Fruit fly (Drosophila melanogaster): ENCODE measurements around the gene Trax.

Gene Trax

dm6 chr3R:15361490-15361889 is at the start of gene Trax, which contains the start of gene Cog2:
Trax (plus strand) TSS chr3R:15361692.
Cog2 (minus strand) TSS chr3R:15361657.
- no peak for TF ChIP-seq CG15336 (GFP tag; IDR thresholded peaks at IDR 0.05)
- no peak for TF ChIP-seq CG6276 (GFP tag; optimal IDR thresholded peaks at IDR 0.05)
- no peak for TF ChIP-seq CG6163 (GFP tag; IDR thresholded peaks at IDR 0.05)
- no peak for TF ChIP-seq OdsH (GFP tag; optimal IDR thresholded peaks at IDR 0.05)
- no peak for TF ChIP-seq Gug (GFP tag; IDR thresholded peaks at IDR 0.05)
- TF ChIP-seq CG11294 (GFP tag; IDR thresholded peaks at IDR 0.05) = no peak
- TF ChIP-seq fd59A (GFP tag; optimal IDR thresholded peaks at IDR 0.05) = no peak
- TF ChIP-seq Lpt (GFP tag; optimal IDR thresholded peaks at IDR 0.05) = no peak
- TF ChIP-seq CG10669 (GFP tag; optimal IDR thresholded peaks at IDR 0.05) = no peak
- TF ChIP-seq CG11902 (GFP tag; optimal IDR thresholded peaks at IDR 0.05) = no peak
- TF ChIP-seq topi (GFP tag; optimal IDR thresholded peaks at IDR 0.05) = no peak
- TF ChIP-seq Met (GFP tag; optimal IDR thresholded peaks at IDR 0.05) = no peak
- no peak for TF ChIP-seq net (GFP tag; optimal IDR thresholded peaks at IDR 0.05)
- no peak for TF ChIP-seq eg (GFP tag; IDR thresholded peaks at IDR 0.05)
- no peak for TF ChIP-seq CG8119 (GFP tag; IDR thresholded peaks at IDR 0.05)

dm6 chr3R:15313836-15314235 is 47.7 kb upstream of the Trax start:
- no peak for TF ChIP-seq achi (GFP tag; optimal IDR thresholded peaks at IDR 0.05)
- TF ChIP-seq lz (GFP tag; optimal IDR thresholded peaks at IDR 0.05) = no peak
- TF ChIP-seq CG3032 (tag; optimal IDR thresholded peaks at IDR 0.05) = no peak
- TF ChIP-seq Ets21C (GFP tag; optimal IDR thresholded peaks at IDR 0.05) = no peak
- TF ChIP-seq Eip78C (GFP tag) = no peak
- no peak for TF ChIP-seq pdm3 (GFP tag; optimal IDR thresholded peaks at IDR 0.05)
- no peak for TF ChIP-seq Hr4 (GFP tag; optimal IDR thresholded peaks at IDR 0.05)

- TF ChIP-seq Blimp-1 (GFP tag; optimal IDR thresholded peaks at IDR 0.05) (peak; percentile 44), Smox (GFP tag; optimal IDR thresholded peaks at IDR 0.05) (no peak), Eip78C (GFP tag) (peak; percentile 34)
Measured at dm6 chr3R:15316326-15316725, 45.2 kb upstream of the Trax start, which contains the start of gene CG14866. CG14866 (plus strand) TSS chr3R:15316471.

- peak; percentile 55 for TF ChIP-seq CG3032 (tag; optimal IDR thresholded peaks at IDR 0.05)
- peak; percentile 50 for TF ChIP-seq Hr4 (GFP tag; optimal IDR thresholded peaks at IDR 0.05)
- no peak for TF ChIP-seq Sox102F (GFP tag; optimal IDR thresholded peaks at IDR 0.05)
- peak; percentile 58 for TF ChIP-seq CG10631 (GFP tag; optimal IDR thresholded peaks at IDR 0.05)
- TF ChIP-seq CG6276 (GFP tag; optimal IDR thresholded peaks at IDR 0.05) = no peak
- peak; percentile 40 for TF ChIP-seq CG8632 (GFP tag; optimal IDR thresholded peaks at IDR 0.05)
- TF ChIP-seq Gug (GFP tag; IDR thresholded peaks at IDR 0.05) = no peak
- peak; percentile 37; the same call in 1 of the 3 replicates for TF ChIP-seq CG8119 (GFP tag; IDR thresholded peaks at IDR 0.05)
- TF ChIP-seq CG11294 (GFP tag; IDR thresholded peaks at IDR 0.05) = peak; percentile 10; the same call in 1 of the 2 replicates
- TF ChIP-seq CG11902 (GFP tag; optimal IDR thresholded peaks at IDR 0.05) = peak; percentile 16
- TF ChIP-seq Eip78C (GFP tag) = peak; percentile 89
- peak; percentile 63 for TF ChIP-seq CG3919 (GFP tag; optimal IDR thresholded peaks at IDR 0.05)
- peak; percentile 61 for TF ChIP-seq Eip75B (GFP tag; optimal IDR thresholded peaks at IDR 0.05)
- peak; percentile 50 for TF ChIP-seq CG6808 (GFP tag; optimal IDR thresholded peaks at IDR 0.05)
- TF ChIP-seq svp (GFP tag) = no peak
- no peak for TF ChIP-seq Eip93F (GFP tag; optimal IDR thresholded peaks at IDR 0.05)
- peak; percentile 46 for TF ChIP-seq CG6792 (GFP tag; optimal IDR thresholded peaks at IDR 0.05)
- TF ChIP-seq pdm3 (GFP tag; optimal IDR thresholded peaks at IDR 0.05) = peak; percentile 69
- TF ChIP-seq CG16779 (tag; optimal IDR thresholded peaks at IDR 0.05) = no peak
- TF ChIP-seq Smox (GFP tag; optimal IDR thresholded peaks at IDR 0.05) = no peak
- TF ChIP-seq OdsH (GFP tag; optimal IDR thresholded peaks at IDR 0.05) = peak; percentile 59
- no peak for TF ChIP-seq vri (GFP tag; optimal IDR thresholded peaks at IDR 0.05)
- TF ChIP-seq CG4318 (GFP tag; optimal IDR thresholded peaks at IDR 0.05) = no peak
- TF ChIP-seq Ets21C (GFP tag; optimal IDR thresholded peaks at IDR 0.05) = peak; percentile 58
- TF ChIP-seq ss (GFP tag; optimal IDR thresholded peaks at IDR 0.05) = peak in 1 of 2 experiments; percentile 42
- TF ChIP-seq dac (GFP tag; optimal IDR thresholded peaks at IDR 0.05) = peak; percentile 51
- TF ChIP-seq net (GFP tag; optimal IDR thresholded peaks at IDR 0.05) = no peak
- TF ChIP-seq fkh (GFP tag; optimal IDR thresholded peaks at IDR 0.05) = peak; percentile 59
- TF ChIP-seq Sox15 (GFP tag; optimal IDR thresholded peaks at IDR 0.05) = peak; percentile 20
- TF ChIP-seq topi (GFP tag; optimal IDR thresholded peaks at IDR 0.05) = peak; percentile 63
- TF ChIP-seq spab (GFP tag; optimal IDR thresholded peaks at IDR 0.05) = no peak
- peak; percentile 50 for TF ChIP-seq CG10669 (GFP tag; optimal IDR thresholded peaks at IDR 0.05)
- peak; percentile 40 to 64 for TF ChIP-seq salr (GFP tag; optimal IDR thresholded peaks at IDR 0.05)
Measured at dm6 chr3R:15319912-15320746, 41.4 kb upstream of the Trax start, which contains the start of the genes CG6276 and CG44040. CG6276 (minus strand) TSS chr3R:15320069. CG44040 (plus strand) TSS chr3R:15320378.
